Worm (Caenorhabditis elegans): Measurements from ENCODE around the gene F46G10.2.

DNA sequence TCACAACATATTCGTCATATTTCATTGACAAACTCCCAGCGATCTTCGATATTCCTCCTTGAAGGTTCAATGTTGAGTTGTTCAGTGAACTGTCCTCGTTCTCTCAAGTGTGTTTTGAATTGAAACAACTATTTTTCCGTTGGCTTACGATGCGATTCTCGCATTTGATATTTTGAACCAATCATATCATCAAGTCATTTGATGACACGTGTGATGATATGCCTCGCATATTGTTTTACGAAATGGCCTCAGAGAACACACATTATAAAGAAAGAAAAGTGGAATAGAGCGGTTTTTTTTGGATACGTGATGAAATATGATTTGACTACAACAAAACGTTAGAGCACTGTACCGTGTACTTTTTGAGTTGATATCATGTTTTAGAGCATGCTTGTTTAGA is 25.7 kb downstream of the F46G10.2 start:
- TF ChIP-seq tab-1 (GFP tag; IDR thresholded peaks at IDR 0.05) (no peak), ref-1 (GFP tag; conservative IDR thresholded peaks at IDR 0.05) (no peak), flt-1 (GFP tag; IDR thresholded peaks at IDR 0.05) (no peak)

All from whole organism, midembryonic.